Fruit fly (Drosophila melanogaster): ENCODE results near the gene CG31016.

Gene CG31016

dm6 chr3R:30605889-30606288 lies at the start of gene CG31016:
Gene CG31016 (plus strand): TSS chr3R:30606189.
- no peak for TF ChIP-seq noc (tag; optimal IDR thresholded peaks at IDR 0.05)

dm6 chr3R:30560070-30560469 lies 45.9 kb upstream of the CG31016 start, which contains the start of gene CG34155:
Gene CG34155 (minus strand): TSS chr3R:30560199.
- no peak for TF ChIP-seq noc (tag; optimal IDR thresholded peaks at IDR 0.05)

- no peak for TF ChIP-seq noc (tag; optimal IDR thresholded peaks at IDR 0.05)
Measured at dm6 chr3R:30561207-30561606, 44.8 kb upstream of the CG31016 start.

DNA sequence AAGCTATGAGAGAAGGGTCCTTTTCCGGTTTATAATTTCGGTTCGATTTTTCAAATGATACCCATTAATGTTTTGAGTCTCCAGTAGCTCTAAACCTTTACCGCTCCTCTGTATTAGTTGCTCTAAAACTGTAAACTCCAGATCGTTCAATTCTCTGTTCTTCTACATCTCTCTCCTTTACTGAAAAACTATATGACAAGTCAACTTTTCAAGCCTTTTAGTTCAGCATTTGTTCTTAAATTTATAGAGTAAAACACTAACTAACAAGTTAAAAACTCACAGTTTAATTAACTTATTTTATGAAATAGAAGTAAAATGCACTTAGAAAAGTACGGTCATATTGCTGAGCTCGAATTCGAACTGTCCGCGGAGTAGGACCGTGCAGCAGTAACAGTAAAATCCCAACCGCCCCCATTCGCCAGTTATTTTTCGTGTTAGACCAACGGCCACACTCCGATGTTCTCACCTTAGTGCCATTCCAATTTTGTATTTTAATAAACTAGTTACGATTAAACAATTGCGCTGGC lies 43.2 kb upstream of the CG31016 start:
- TF ChIP-seq noc (tag; optimal IDR thresholded peaks at IDR 0.05), result no peak

- TF ChIP-seq noc (tag; optimal IDR thresholded peaks at IDR 0.05), result no peak
Measured at dm6 chr3R:30563260-30564080, 42.5 kb upstream of the CG31016 start.

- TF ChIP-seq noc (tag; optimal IDR thresholded peaks at IDR 0.05), result peak; percentile 29
Measured at dm6 chr3R:30564479-30564878, 41.5 kb upstream of the CG31016 start.

- no peak for TF ChIP-seq noc (tag; optimal IDR thresholded peaks at IDR 0.05)
Measured at dm6 chr3R:30566181-30566902, 39.6 kb upstream of the CG31016 start.

dm6 chr3R:30567215-30567614 lies 38.8 kb upstream of the CG31016 start:
- TF ChIP-seq noc (tag; optimal IDR thresholded peaks at IDR 0.05), result no peak

- no peak for TF ChIP-seq noc (tag; optimal IDR thresholded peaks at IDR 0.05)
Measured at dm6 chr3R:30570554-30571141, 35.3 kb upstream of the CG31016 start.

DNA sequence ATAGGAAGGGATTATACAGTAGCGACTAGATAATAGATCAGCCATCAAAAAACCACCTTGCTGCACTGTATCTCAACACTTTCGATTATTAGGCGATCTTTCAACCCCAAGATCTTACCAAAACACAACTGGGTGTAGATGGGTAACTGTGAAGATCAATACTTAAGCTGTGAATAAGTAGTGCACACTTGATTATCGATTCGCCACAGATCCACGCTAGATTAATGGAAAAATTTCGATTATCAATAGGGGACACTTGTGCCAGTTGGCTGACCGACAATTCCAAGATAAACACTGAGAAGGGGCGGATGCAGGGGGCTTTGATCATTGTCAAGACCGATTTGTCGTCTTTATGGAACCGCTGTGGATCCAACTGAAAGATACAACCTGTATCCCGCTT lies 26.9 kb upstream of the CG31016 start, which contains the start of gene CG9702:
CG9702 (plus strand) TSS at position 301 of the 400 bp plus-strand sequence.
- no peak for TF ChIP-seq noc (tag; optimal IDR thresholded peaks at IDR 0.05)

DNA sequence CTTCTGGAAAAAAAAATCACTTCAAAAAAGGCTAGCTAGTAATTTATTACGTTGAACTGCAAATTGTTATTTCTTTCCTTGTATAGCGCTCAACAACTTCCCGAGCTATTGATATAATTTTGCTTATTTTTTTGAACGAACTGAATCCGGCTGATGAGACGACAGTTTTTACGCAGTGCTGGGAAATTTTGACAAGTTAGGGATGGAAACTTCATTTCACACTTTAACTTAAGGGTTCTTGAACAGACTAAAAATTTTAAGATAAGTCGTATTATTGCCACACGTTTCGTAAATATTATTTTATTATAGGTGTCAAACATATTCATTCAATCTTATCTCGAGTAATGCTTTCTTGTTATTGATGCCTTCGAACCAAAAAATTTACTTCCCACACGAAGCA lies 22.4 kb upstream of the CG31016 start, which contains the start of gene Rpt6R:
Rpt6R (minus strand) TSS at position 156 of the 400 bp plus-strand sequence.
- no peak for TF ChIP-seq noc (tag; optimal IDR thresholded peaks at IDR 0.05)

dm6 chr3R:30587196-30587753 lies 18.7 kb upstream of the CG31016 start, which contains the start of gene CG9717:
Gene CG9717 (minus strand): TSS chr3R:30587302.
- TF ChIP-seq noc (tag; optimal IDR thresholded peaks at IDR 0.05), result no peak

DNA sequence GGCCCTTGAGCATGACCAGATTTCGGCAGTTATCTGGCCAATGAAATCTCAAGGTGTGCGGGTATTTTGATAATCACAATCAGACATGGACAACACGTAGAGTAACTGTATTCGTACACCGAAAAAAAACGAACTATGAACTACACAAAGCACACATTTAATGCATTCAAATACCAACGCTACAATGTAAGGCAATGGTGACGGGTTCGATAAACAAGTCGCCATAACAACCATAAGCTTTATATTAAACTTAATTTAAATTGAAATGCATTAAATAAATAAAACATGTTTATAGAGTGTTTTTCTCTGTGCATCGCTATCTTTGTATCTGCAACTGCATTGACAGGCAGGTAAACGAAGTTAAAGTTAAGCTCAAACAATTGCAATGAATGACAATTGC lies 15.8 kb upstream of the CG31016 start:
- no peak for TF ChIP-seq noc (tag; optimal IDR thresholded peaks at IDR 0.05)

DNA sequence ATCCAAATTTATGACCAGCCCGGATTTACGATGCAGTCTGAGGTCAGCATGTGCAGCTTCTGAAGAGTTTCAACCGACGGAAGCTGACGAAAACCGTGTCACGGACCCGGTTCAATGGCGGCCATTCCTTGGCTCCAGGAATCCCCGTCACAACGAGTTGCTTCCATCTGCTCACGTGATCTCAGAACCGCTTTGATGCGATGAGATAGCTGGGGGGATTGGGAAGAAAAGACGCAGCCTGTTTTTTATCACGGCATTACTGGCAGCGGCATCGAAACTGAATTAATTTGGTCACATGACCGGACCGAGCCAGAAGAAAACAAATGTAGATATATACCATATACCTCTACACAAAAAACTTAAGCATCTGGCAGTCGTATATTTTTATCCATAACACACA lies 15.1 kb upstream of the CG31016 start:
- no peak for TF ChIP-seq noc (tag; optimal IDR thresholded peaks at IDR 0.05)

DNA sequence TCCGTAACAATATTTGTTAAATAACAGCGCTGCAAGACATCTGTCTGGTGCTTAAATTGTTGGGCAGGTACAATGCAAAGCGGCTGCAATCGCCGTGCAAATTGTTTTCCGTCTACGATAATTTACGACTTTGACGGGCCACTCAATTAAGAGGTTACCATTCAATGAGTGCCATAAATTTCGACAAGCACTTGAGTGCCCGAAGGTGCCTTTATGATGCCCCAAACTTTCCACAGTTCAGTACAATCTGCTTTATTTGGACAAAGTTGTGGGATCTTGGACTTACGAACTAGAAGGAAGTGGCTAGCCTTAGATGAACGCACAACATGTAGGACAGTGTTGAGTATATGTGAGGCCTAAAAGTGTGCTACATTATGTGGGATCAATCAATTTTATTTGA lies 13.3 kb upstream of the CG31016 start:
- peak; percentile 50 for TF ChIP-seq noc (tag; optimal IDR thresholded peaks at IDR 0.05)

DNA sequence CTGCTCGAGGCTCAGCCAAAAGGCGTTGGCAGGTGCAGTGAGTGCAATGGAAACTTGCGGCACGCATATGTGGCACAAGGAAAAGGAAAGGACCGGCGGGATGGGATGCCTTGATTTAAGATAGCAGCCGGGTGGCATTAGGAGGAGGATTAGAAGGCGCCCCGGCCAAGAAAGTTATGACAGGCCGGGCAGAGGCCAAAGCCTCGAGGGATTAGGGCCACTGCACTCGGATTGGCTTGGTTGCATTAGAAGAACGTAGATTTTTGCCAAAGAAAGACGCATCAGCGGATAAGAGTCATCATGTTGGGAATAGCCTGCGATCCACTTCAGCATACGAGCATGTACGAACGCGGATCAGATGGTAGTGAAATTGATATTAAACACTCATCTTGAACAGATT lies 9.3 kb upstream of the CG31016 start, which contains the start of gene CG31019:
CG31019 (plus strand) TSS at position 301 of the 400 bp plus-strand sequence.
- no peak for TF ChIP-seq noc (tag; optimal IDR thresholded peaks at IDR 0.05)

All from whole organism, larva.